Fruit fly (Drosophila melanogaster) whole organism, embryonic: ENCODE results near the gene CG13056.

Experiments
- Atf-2 ChIP-seq: fragments of 200-800 bp; sonication (Bioruptor generic); optimal IDR thresholded peaks from 2 replicates; lab custom pipeline; 2016; ENCODE audit warnings: missing biosample characterization, missing genetic modification characterization
- Bgb ChIP-seq: fragments of 200-800 bp; sonication (Bioruptor generic); IDR thresholded peaks from 2 replicates; pipeline ENCODE4 v1.3.6; 2022; ENCODE audit warnings: missing biosample characterization, missing genetic modification characterization; ENCODE audit not compliant: partially characterized antibody
- CG11696 ChIP-seq: fragments of 200-800 bp; sonication (Bioruptor generic); IDR thresholded peaks from 2 replicates; pipeline ENCODE4 v1.3.6; 2022; ENCODE audit warnings: missing biosample characterization, missing genetic modification characterization
- CG12071 ChIP-seq: fragments of 200-800 bp; sonication (Bioruptor generic); optimal IDR thresholded peaks from 3 replicates; lab custom pipeline; 2018; ENCODE audit warnings: missing biosample characterization, mild to moderate bottlenecking, missing genetic modification characterization
- CG12155 ChIP-seq: fragments of 200-800 bp; sonication (Bioruptor generic); optimal IDR thresholded peaks from 3 replicates; lab custom pipeline; 2016; ENCODE audit warnings: missing biosample characterization, missing genetic modification characterization
- CG13894 ChIP-seq: fragments of 200-800 bp; sonication (Bioruptor generic); optimal IDR thresholded peaks from 3 replicates; lab custom pipeline; 2018; ENCODE audit warnings: missing biosample characterization, mild to moderate bottlenecking, missing genetic modification characterization, moderate library complexity
- CG15479 ChIP-seq: fragments of 200-800 bp; sonication (Bioruptor generic); optimal IDR thresholded peaks from 3 replicates; lab custom pipeline; 2019; ENCODE audit warnings: missing biosample characterization, mild to moderate bottlenecking, missing genetic modification characterization, moderate library complexity
- CG15601 ChIP-seq: fragments of 200-800 bp; sonication (Bioruptor generic); optimal IDR thresholded peaks from 3 replicates; lab custom pipeline; 2019; ENCODE audit warnings: missing biosample characterization, mild to moderate bottlenecking, missing genetic modification characterization, moderate library complexity
- CG1603 ChIP-seq: fragments of 200-800 bp; sonication (Bioruptor generic); optimal IDR thresholded peaks from 2 replicates; lab custom pipeline; 2019; ENCODE audit warnings: missing biosample characterization, mild to moderate bottlenecking, missing genetic modification characterization, moderate library complexity
- CG17359 ChIP-seq: fragments of 200-800 bp; sonication (Bioruptor generic); optimal IDR thresholded peaks from 3 replicates; lab custom pipeline; 2018; ENCODE audit warnings: missing biosample characterization, mild to moderate bottlenecking, missing genetic modification characterization, moderate library complexity
- CG17568 ChIP-seq: fragments of 200-800 bp; sonication (Bioruptor generic); optimal IDR thresholded peaks from 2 replicates; lab custom pipeline; 2018; ENCODE audit warnings: missing biosample characterization, mild to moderate bottlenecking, missing genetic modification characterization, moderate library complexity
- CG18011 ChIP-seq: fragments of 200-800 bp; sonication (Bioruptor generic); optimal IDR thresholded peaks from 2 replicates; lab custom pipeline; 2017; ENCODE audit warnings: missing biosample characterization, missing genetic modification characterization, mild to moderate bottlenecking, moderate library complexity, missing genotype
- CG2129 ChIP-seq: fragments of 200-800 bp; sonication (Bioruptor generic); IDR thresholded peaks from 2 replicates; pipeline ENCODE4 v1.3.6; 2022; ENCODE audit warnings: missing biosample characterization, missing genetic modification characterization; ENCODE audit not compliant: partially characterized antibody
- CG2875 ChIP-seq: fragments of 200-800 bp; sonication (Bioruptor generic); optimal IDR thresholded peaks from 2 replicates; lab custom pipeline; 2017; ENCODE audit warnings: missing biosample characterization, mild to moderate bottlenecking, missing genetic modification characterization, missing genetic modification reagents
- CG31388 ChIP-seq: fragments of 200-800 bp; sonication (Bioruptor generic); optimal IDR thresholded peaks from 2 replicates; lab custom pipeline; 2016; ENCODE audit warnings: missing biosample characterization, missing genetic modification characterization
- CG31441 ChIP-seq: fragments of 200-800 bp; sonication (Bioruptor generic); IDR thresholded peaks from 2 replicates; pipeline ENCODE4 v1.3.6; 2022; ENCODE audit warnings: missing biosample characterization, missing genetic modification characterization
- CG32767 ChIP-seq: fragments of 200-800 bp; sonication (Bioruptor generic); IDR thresholded peaks from 2 replicates; pipeline ENCODE4 v1.3.6; 2022; ENCODE audit warnings: missing biosample characterization, missing genetic modification characterization
- CG32772 ChIP-seq: fragments of 200-800 bp; sonication (Bioruptor generic); IDR thresholded peaks from 2 replicates; pipeline ENCODE4 v1.3.6; 2022; ENCODE audit warnings: missing biosample characterization, missing genetic modification characterization
- CG42726 ChIP-seq: fragments of 200-800 bp; sonication (Bioruptor generic); IDR thresholded peaks from 2 replicates; pipeline ENCODE4 v1.3.6; 2022; ENCODE audit warnings: missing biosample characterization, missing genetic modification characterization; ENCODE audit not compliant: partially characterized antibody
- CG4424 ChIP-seq: fragments of 200-800 bp; sonication (Bioruptor generic); optimal IDR thresholded peaks from 3 replicates; lab custom pipeline; 2016; ENCODE audit warnings: missing biosample characterization, missing genetic modification characterization
- CG7963 ChIP-seq: fragments of 200-800 bp; sonication (Bioruptor generic); IDR thresholded peaks from 3 replicates; pipeline ENCODE4 v1.3.6; 2022; ENCODE audit warnings: missing biosample characterization, missing genetic modification characterization; ENCODE audit not compliant: partially characterized antibody
- CG8478 ChIP-seq: fragments of >200 bp; optimal IDR thresholded peaks from 2 replicates; lab custom pipeline; 2018
- CG9215 ChIP-seq: fragments of 200-800 bp; sonication (Bioruptor generic); IDR thresholded peaks from 2 replicates; pipeline ENCODE4 v1.3.6; 2022; ENCODE audit warnings: missing biosample characterization, missing genetic modification characterization
- CG9932 ChIP-seq: fragments of 200-800 bp; sonication (Bioruptor generic); IDR thresholded peaks from 2 replicates; pipeline ENCODE4 v1.3.6; 2022; ENCODE audit warnings: missing biosample characterization, missing genetic modification characterization
- Elba2 ChIP-seq: fragments of 200-800 bp; sonication (Bioruptor generic); optimal IDR thresholded peaks from 3 replicates; lab custom pipeline; 2016; ENCODE audit warnings: missing biosample characterization, missing genetic modification characterization
- Gsc ChIP-seq: fragments of 200-800 bp; sonication (Bioruptor generic); IDR thresholded peaks from 2 replicates; pipeline ENCODE4 v1.3.6; 2022; ENCODE audit warnings: missing biosample characterization, missing genetic modification characterization
- Hey ChIP-seq: fragments of 200-800 bp; sonication (Bioruptor generic); optimal IDR thresholded peaks from 3 replicates; lab custom pipeline; 2018; ENCODE audit warnings: missing biosample characterization, mild to moderate bottlenecking, missing genetic modification characterization
- HmgZ ChIP-seq: fragments of 200-800 bp; sonication (Bioruptor generic); optimal IDR thresholded peaks from 2 replicates; lab custom pipeline; 2018; ENCODE audit warnings: missing biosample characterization, mild to moderate bottlenecking, missing genetic modification characterization
- Hr3 ChIP-seq: fragments of 200-800 bp; sonication (Bioruptor generic); optimal IDR thresholded peaks from 3 replicates; lab custom pipeline; 2016; ENCODE audit warnings: missing biosample characterization, missing genetic modification characterization
- Lim3 ChIP-seq: fragments of 200-800 bp; sonication (Bioruptor generic); IDR thresholded peaks from 2 replicates; pipeline ENCODE4 v1.3.6; 2022; ENCODE audit warnings: missing biosample characterization, missing genetic modification characterization
- Med ChIP-seq: fragments of 200-800 bp; sonication (Bioruptor generic); peaks from one replicate; lab custom pipeline; 2016; ENCODE audit warnings: missing biosample characterization, missing genetic modification characterization, mild to moderate bottlenecking, inconsistent platforms, moderate library complexity
- NC2β ChIP-seq: fragments of 200-800 bp; sonication (Bioruptor generic); optimal IDR thresholded peaks from 2 replicates; lab custom pipeline; 2016; ENCODE audit warnings: missing biosample characterization, missing genetic modification characterization
- Side ChIP-seq: fragments of 200-800 bp; sonication (Bioruptor generic); optimal IDR thresholded peaks from 2 replicates; lab custom pipeline; 2016; ENCODE audit warnings: missing biosample characterization, missing genetic modification characterization
- Sin3A ChIP-seq: fragments of >200 bp; optimal IDR thresholded peaks from 2 replicates; lab custom pipeline; 2018
- Sox102F ChIP-seq: fragments of 200-800 bp; sonication (Bioruptor generic); optimal IDR thresholded peaks from 2 replicates; lab custom pipeline; 2018; ENCODE audit warnings: missing biosample characterization, mild to moderate bottlenecking, missing genetic modification characterization, moderate library complexity
- Stat92E ChIP-seq, 3 experiments: fragments of >200 bp in 2 of 3; fragments of 200-800 bp in 1 of 3; sonication (Bioruptor generic) in 1 of 3; optimal IDR thresholded peaks; 2 replicates each; lab custom pipeline; 2017 to 2019; ENCODE audit warnings: missing biosample characterization in 3 of 3, missing genetic modification characterization in 3 of 3, mild to moderate bottlenecking in 1 of 3, moderate library complexity in 1 of 3
- TFAM ChIP-seq: fragments of 200-800 bp; sonication (Bioruptor generic); optimal IDR thresholded peaks from 2 replicates; lab custom pipeline; 2017; ENCODE audit warnings: missing biosample characterization, missing genetic modification characterization, inconsistent platforms
- al ChIP-seq: fragments of 200-800 bp; sonication (Bioruptor generic); IDR thresholded peaks from 2 replicates; pipeline ENCODE4 v1.3.6; 2022; ENCODE audit warnings: missing biosample characterization, missing genetic modification characterization
- ap ChIP-seq: fragments of 200-800 bp; sonication (Bioruptor generic); IDR thresholded peaks from 2 replicates; pipeline ENCODE4 v1.3.6; 2022; ENCODE audit warnings: missing biosample characterization, missing genetic modification characterization
- bsh ChIP-seq, 2 experiments: fragments of 200-800 bp; sonication (Bioruptor generic); optimal IDR thresholded peaks; 2 replicates each; lab custom pipeline; 2017 to 2018; ENCODE audit warnings: mild to moderate bottlenecking in 2 of 2, missing biosample characterization in 2 of 2, missing genetic modification characterization in 2 of 2, moderate library complexity in 1 of 2
- chm ChIP-seq: fragments of 200-800 bp; sonication (Bioruptor generic); IDR thresholded peaks from 2 replicates; pipeline ENCODE4 v1.3.6; 2022; ENCODE audit warnings: missing biosample characterization, missing genetic modification characterization
- cwo ChIP-seq: fragments of 200-800 bp; sonication (Bioruptor generic); optimal IDR thresholded peaks from 3 replicates; lab custom pipeline; 2017; ENCODE audit warnings: missing biosample characterization, missing genetic modification characterization, mild to moderate bottlenecking, moderate library complexity, missing genetic modification reagents
- fd64A ChIP-seq: fragments of 200-800 bp; sonication (Bioruptor generic); optimal IDR thresholded peaks from 3 replicates; lab custom pipeline; 2018; ENCODE audit warnings: missing biosample characterization, mild to moderate bottlenecking, missing genetic modification characterization
- jing ChIP-seq: fragments of 200-800 bp; sonication (Bioruptor generic); optimal IDR thresholded peaks from 2 replicates; lab custom pipeline; 2018; ENCODE audit warnings: missing biosample characterization, mild to moderate bottlenecking, missing genetic modification characterization
- nerfin-1 ChIP-seq: fragments of 200-800 bp; sonication (Bioruptor generic); optimal IDR thresholded peaks from 3 replicates; lab custom pipeline; 2019; ENCODE audit warnings: missing biosample characterization, mild to moderate bottlenecking, missing genetic modification characterization, moderate library complexity
- onecut ChIP-seq: fragments of 200-800 bp; sonication (Bioruptor generic); IDR thresholded peaks from 2 replicates; pipeline ENCODE4 v1.3.6; 2022; ENCODE audit warnings: missing biosample characterization, missing genetic modification characterization
- pnt ChIP-seq: fragments of 200-800 bp; sonication (Bioruptor generic); optimal IDR thresholded peaks from 3 replicates; lab custom pipeline; 2016; ENCODE audit warnings: missing biosample characterization, missing genetic modification characterization
- sc ChIP-seq, 3 experiments: fragments of >200 bp in 2 of 3; fragments of 200-800 bp in 1 of 3; sonication (Bioruptor generic) in 1 of 3; optimal IDR thresholded peaks; 2 replicates in 2 of 3; 3 replicates in 1 of 3; lab custom pipeline; 2017; ENCODE audit warnings: mild to moderate bottlenecking in 1 of 3, missing biosample characterization in 1 of 3, missing genetic modification characterization in 1 of 3, missing genetic modification reagents in 1 of 3
- sug ChIP-seq: fragments of 200-800 bp; optimal IDR thresholded peaks from 2 replicates; lab custom pipeline; 2019; ENCODE audit warnings: missing biosample characterization, mild to moderate bottlenecking, missing genetic modification characterization, moderate library complexity

Gene CG13056

DNA sequence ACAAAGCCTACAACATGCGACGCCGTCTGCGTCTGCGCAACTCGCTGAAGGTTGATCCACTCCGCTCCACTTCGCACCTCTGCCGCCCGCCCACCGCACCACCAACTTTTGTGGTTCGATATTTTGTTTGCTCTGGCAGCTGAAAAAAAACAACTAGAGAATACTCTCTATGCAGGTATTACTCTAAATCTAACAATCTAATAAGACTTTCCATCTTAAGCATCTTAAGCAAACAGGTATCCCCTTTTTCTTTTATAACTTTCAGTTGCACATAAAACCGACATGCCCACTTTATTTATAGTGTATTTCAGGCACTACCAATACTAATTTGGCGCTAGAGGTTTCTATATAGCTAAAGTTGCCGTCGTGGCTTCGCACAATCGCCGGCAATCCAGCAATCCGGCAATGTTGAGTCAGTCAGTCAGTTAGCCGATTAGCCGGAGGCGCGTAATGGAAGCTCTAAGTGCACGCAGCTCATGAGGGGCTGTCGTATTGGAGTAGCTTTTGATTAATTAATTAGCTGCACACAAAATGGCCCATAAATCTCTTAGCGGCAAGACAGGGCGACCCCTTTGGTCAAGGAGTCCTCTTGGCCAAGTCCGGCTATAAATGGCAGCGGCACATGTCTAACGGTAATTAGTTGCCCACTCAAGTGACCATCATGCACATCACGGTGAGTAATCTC lies 4.8 kb upstream of the CG13056 start, which contains the start of gene CG13058 (continued):
- TF ChIP-seq chm (GFP tag; lab: Robert Waterston, UW) (no peak; the same call in 1 of the 2 replicates), Gsc (GFP tag; lab: Robert Waterston, UW) (no peak), fd64A (no peak), CG2875 (GFP tag; lab: Kevin White, UChicago) (no peak), CG1603 (tag; lab: Kevin White, UChicago) (peak; percentile 28), TFAM (no peak), CG11696 (no peak), onecut (GFP tag; lab: Robert Waterston, UW) (peak; percentile 30; the same call in 1 of the 2 replicates), CG12071 (GFP tag; lab: Kevin White, UChicago) (peak; percentile 56), CG42726 (no peak), CG13894 (tag; lab: Kevin White, UChicago) (peak; percentile 53), Lim3 (GFP tag; lab: Robert Waterston, UW) (peak; percentile 44; the same call in 1 of the 2 replicates), Atf-2 (GFP tag; lab: Kevin White, UChicago) (peak; percentile 4), CG4424 (GFP tag; lab: Kevin White, UChicago) (peak; percentile 22), CG12155 (peak; percentile 29), Side (no peak), CG17568 (GFP tag; lab: Kevin White, UChicago) (no peak), al (0 out of 2 replicates have a peak, but pooled peaks have one; percentile 23), CG15601 (tag; lab: Kevin White, UChicago) (no peak), Hey (no peak), CG8478 (lab: Kevin White, UChicago) (no peak), bsh (GFP tag; optimal IDR thresholded peaks at IDR 0.05; lab: Kevin White, UChicago) (peak in 1 of 2 experiments; percentile 3), Hr3 (GFP tag; lab: Kevin White, UChicago) (peak; percentile 48), CG9932 (peak; percentile 77), sug (tag; lab: Kevin White, UChicago) (no peak), CG18011 (GFP tag; lab: Kevin White, UChicago) (no peak), cwo (GFP tag; lab: Kevin White, UChicago) (peak; percentile 38), HmgZ (tag; lab: Kevin White, UChicago) (peak; percentile 65), CG2129 (GFP tag; lab: Robert Waterston, UW) (no peak), sc (optimal IDR thresholded peaks at IDR 0.05; lab: Kevin White, UChicago) (no peak), sc (GFP tag; optimal IDR thresholded peaks at IDR 0.05; lab: Kevin White, UChicago) (no peak), jing (GFP tag; lab: Kevin White, UChicago) (peak; percentile 42), CG7963 (GFP tag; lab: Robert Waterston, UW) (no peak), CG31441 (GFP tag; lab: Robert Waterston, UW) (0 out of 2 replicates have a peak, but pooled peaks have one; percentile 42), CG32767 (GFP tag; lab: Robert Waterston, UW) (peak; percentile 71; the same call in 1 of the 2 replicates), Med (GFP tag; lab: Kevin White, UChicago) (peak; percentile 54), CG9215 (GFP tag; lab: Robert Waterston, UW) (peak; percentile 18; the same call in 1 of the 2 replicates), Sin3A (lab: Kevin White, UChicago) (no peak), CG32772 (GFP tag; lab: Robert Waterston, UW) (no peak), CG31388 (GFP tag; lab: Kevin White, UChicago) (no peak), NC2β (no peak), pnt (no peak), nerfin-1 (no peak), Elba2 (no peak), Sox102F (GFP tag; lab: Kevin White, UChicago) (peak; percentile 75), CG15479 (GFP tag; lab: Kevin White, UChicago) (no peak), CG17359 (tag; lab: Kevin White, UChicago) (peak; percentile 53), ap (GFP tag; lab: Robert Waterston, UW) (peak; percentile 59), Bgb (no peak), Stat92E (GFP tag; optimal IDR thresholded peaks at IDR 0.05; lab: Kevin White, UChicago) (no peak)
